Fruit fly (Drosophila melanogaster): ENCODE results near the gene Sbat.

dm6 chr2L:2855773-2856615 is 22.1 kb upstream of the Sbat start, which contains the start of the genes CG3104 and RpS21:
- TF ChIP-seq CG30020 (tag; optimal IDR thresholded peaks at IDR 0.05), result peak; percentile 60
- TF ChIP-seq pan (optimal IDR thresholded peaks at IDR 0.05), result no peak
- peak in 1 of 2 experiments; percentile 85 for TF ChIP-seq pan (GFP tag; optimal IDR thresholded peaks at IDR 0.05 in 1 of 2, IDR thresholded peaks at IDR 0.05 in 1 of 2)
- peak; percentile 72 for TF ChIP-seq klu (GFP tag; IDR thresholded peaks at IDR 0.05)
- TF ChIP-seq CG13894 (tag; optimal IDR thresholded peaks at IDR 0.05), result peak; percentile 73
- TF ChIP-seq CG9817 (tag; optimal IDR thresholded peaks at IDR 0.05), result peak; percentile 86
- peak; percentile 57 for TF ChIP-seq PHDP (tag; optimal IDR thresholded peaks at IDR 0.05)
- no peak for TF ChIP-seq GATAe (GFP tag; conservative IDR thresholded peaks at IDR 0.05)
- TF ChIP-seq CG9437 (GFP tag; optimal IDR thresholded peaks at IDR 0.05), result peak; percentile 58
- TF ChIP-seq Hr78 (GFP tag; optimal IDR thresholded peaks at IDR 0.05), result no peak
- TF ChIP-seq knrl (GFP tag; IDR thresholded peaks at IDR 0.05; ENCODE audit: partially characterized antibody), result peak; percentile 47; the same call in 1 of the 3 replicates
